Fruit fly (Drosophila melanogaster) whole organism, prepupa: Measurements from ENCODE around the gene Non3.

ENCODE experiments used
- Blimp-1 ChIP-seq: fragments of 200-800 bp; sonication (Bioruptor generic); optimal IDR thresholded peaks from 3 replicates; lab custom pipeline; 2017; ENCODE audit warnings: missing biosample characterization, missing genetic modification characterization, mild to moderate bottlenecking, moderate library complexity, missing genetic modification reagents
- CG10631 ChIP-seq: fragments of 200-800 bp; sonication (Bioruptor generic); optimal IDR thresholded peaks from 2 replicates; lab custom pipeline; 2016; ENCODE audit warnings: missing biosample characterization, missing genetic modification characterization
- CG10669 ChIP-seq: fragments of 200-800 bp; sonication (Bioruptor generic); optimal IDR thresholded peaks from 3 replicates; lab custom pipeline; 2018; ENCODE audit warnings: missing biosample characterization, mild to moderate bottlenecking, missing genetic modification characterization, moderate library complexity
- CG11294 ChIP-seq: fragments of 200-800 bp; sonication (Bioruptor generic); IDR thresholded peaks from 2 replicates; pipeline ENCODE4 v1.3.6; 2022; ENCODE audit warnings: missing biosample characterization, missing genetic modification characterization
- CG11762 ChIP-seq: fragments of 200-800 bp; sonication (Bioruptor generic); optimal IDR thresholded peaks from 3 replicates; lab custom pipeline; 2016; ENCODE audit warnings: missing biosample characterization, missing genetic modification characterization; ENCODE audit not compliant: insufficient read depth
- CG15336 ChIP-seq: fragments of 200-800 bp; sonication (Bioruptor generic); IDR thresholded peaks from 2 replicates; pipeline ENCODE4 v1.3.6; 2022; ENCODE audit warnings: missing biosample characterization, missing genetic modification characterization
- CG1621 ChIP-seq: fragments of 200-800 bp; sonication (Bioruptor generic); optimal IDR thresholded peaks from 3 replicates; lab custom pipeline; 2018; ENCODE audit warnings: missing biosample characterization, mild to moderate bottlenecking, missing genetic modification characterization
- CG16779 ChIP-seq: fragments of 200-800 bp; sonication (Bioruptor generic); optimal IDR thresholded peaks from 3 replicates; lab custom pipeline; 2017; ENCODE audit warnings: missing biosample characterization, mild to moderate bottlenecking, missing genetic modification characterization
- CG31627 ChIP-seq: fragments of 200-800 bp; sonication (Bioruptor generic); optimal IDR thresholded peaks from 3 replicates; lab custom pipeline; 2016; ENCODE audit warnings: missing biosample characterization, missing genetic modification characterization
- CG32006 ChIP-seq: fragments of 200-800 bp; sonication (Bioruptor generic); optimal IDR thresholded peaks from 3 replicates; lab custom pipeline; 2017; ENCODE audit warnings: missing biosample characterization, mild to moderate bottlenecking, missing genetic modification characterization
- CG34406 ChIP-seq: fragments of 200-800 bp; sonication (Bioruptor generic); optimal IDR thresholded peaks from 3 replicates; lab custom pipeline; 2016; ENCODE audit warnings: missing biosample characterization, missing genetic modification characterization
- CG3919 ChIP-seq: fragments of 200-800 bp; sonication (Bioruptor generic); optimal IDR thresholded peaks from 3 replicates; lab custom pipeline; 2016; ENCODE audit warnings: missing biosample characterization, missing genetic modification characterization
- CG6163 ChIP-seq: fragments of 200-800 bp; sonication (Bioruptor generic); IDR thresholded peaks from 3 replicates; pipeline ENCODE4 v1.3.6; 2022; ENCODE audit warnings: missing biosample characterization, missing genetic modification characterization
- CG6276 ChIP-seq: fragments of 200-800 bp; sonication (Bioruptor generic); optimal IDR thresholded peaks from 2 replicates; lab custom pipeline; 2017; ENCODE audit warnings: missing biosample characterization, mild to moderate bottlenecking, missing genetic modification characterization
- CG6792 ChIP-seq: fragments of 200-800 bp; sonication (Bioruptor generic); optimal IDR thresholded peaks from 3 replicates; lab custom pipeline; 2016; ENCODE audit warnings: missing biosample characterization, missing genetic modification characterization
- CG6808 ChIP-seq: fragments of 200-800 bp; sonication (Bioruptor generic); optimal IDR thresholded peaks from 3 replicates; lab custom pipeline; 2017; ENCODE audit warnings: missing biosample characterization, missing genetic modification characterization, mild to moderate bottlenecking, moderate library complexity, missing genetic modification reagents
- CG6854 ChIP-seq: fragments of 200-800 bp; sonication (Bioruptor generic); optimal IDR thresholded peaks from 2 replicates; lab custom pipeline; 2017; ENCODE audit warnings: missing biosample characterization, mild to moderate bottlenecking, missing genetic modification characterization
- CG7368 ChIP-seq: fragments of 200-800 bp; sonication (Bioruptor generic); optimal IDR thresholded peaks from 3 replicates; lab custom pipeline; 2016; ENCODE audit warnings: missing biosample characterization, missing genetic modification characterization
- CG8119 ChIP-seq: fragments of 200-800 bp; sonication (Bioruptor generic); IDR thresholded peaks from 3 replicates; pipeline ENCODE4 v1.3.6; 2022; ENCODE audit warnings: missing biosample characterization, missing genetic modification characterization
- CG8632 ChIP-seq: fragments of 200-800 bp; sonication (Bioruptor generic); optimal IDR thresholded peaks from 3 replicates; lab custom pipeline; 2016; ENCODE audit warnings: missing biosample characterization, missing genetic modification characterization
- CG9139 ChIP-seq: fragments of 200-800 bp; sonication (Bioruptor generic); optimal IDR thresholded peaks from 3 replicates; lab custom pipeline; 2017; ENCODE audit warnings: missing biosample characterization, mild to moderate bottlenecking, missing genetic modification characterization
- Eip75B ChIP-seq: fragments of 200-800 bp; sonication (Bioruptor generic); optimal IDR thresholded peaks from 3 replicates; lab custom pipeline; 2016; ENCODE audit warnings: missing biosample characterization, missing genetic modification characterization
- Eip93F ChIP-seq: fragments of 200-800 bp; sonication (Bioruptor generic); optimal IDR thresholded peaks from 2 replicates; lab custom pipeline; 2016; ENCODE audit warnings: missing biosample characterization, mild to moderate bottlenecking, missing genetic modification characterization
- Ets21C ChIP-seq: fragments of 200-800 bp; sonication (Bioruptor generic); optimal IDR thresholded peaks from 3 replicates; lab custom pipeline; 2016; ENCODE audit warnings: missing biosample characterization, missing genetic modification characterization
- Ets96B ChIP-seq: fragments of 200-800 bp; optimal IDR thresholded peaks from 2 replicates; lab custom pipeline; 2019; ENCODE audit warnings: missing biosample characterization, mild to moderate bottlenecking, missing genetic modification characterization, moderate library complexity
- Gug ChIP-seq: fragments of 200-800 bp; sonication (Bioruptor generic); IDR thresholded peaks from 2 replicates; pipeline ENCODE4 v1.3.6; 2022; ENCODE audit warnings: missing biosample characterization, missing genetic modification characterization
- Hr38 ChIP-seq: sonication (Bioruptor generic); optimal IDR thresholded peaks from 2 replicates; lab custom pipeline; 2016; ENCODE audit warnings: missing biosample characterization, missing genetic modification characterization
- Hr39 ChIP-seq: fragments of 200-800 bp; sonication (Bioruptor generic); optimal IDR thresholded peaks from 2 replicates; lab custom pipeline; 2016; ENCODE audit warnings: missing biosample characterization, missing genetic modification characterization
- Hr4 ChIP-seq: fragments of 200-800 bp; sonication (Bioruptor generic); optimal IDR thresholded peaks from 3 replicates; lab custom pipeline; 2016; ENCODE audit warnings: missing biosample characterization, missing genetic modification characterization
- Lpt ChIP-seq: fragments of 200-800 bp; sonication (Bioruptor generic); optimal IDR thresholded peaks from 3 replicates; lab custom pipeline; 2016; ENCODE audit warnings: missing biosample characterization, missing genetic modification characterization
- Met ChIP-seq: fragments of 200-800 bp; sonication (Bioruptor generic); optimal IDR thresholded peaks from 3 replicates; lab custom pipeline; 2016; ENCODE audit warnings: missing biosample characterization, missing genetic modification characterization
- OdsH ChIP-seq: fragments of 200-800 bp; sonication (Bioruptor generic); optimal IDR thresholded peaks from 3 replicates; lab custom pipeline; 2016; ENCODE audit warnings: missing biosample characterization, missing genetic modification characterization
- Smox ChIP-seq: fragments of 200-800 bp; sonication (Bioruptor generic); optimal IDR thresholded peaks from 3 replicates; lab custom pipeline; 2016; ENCODE audit warnings: missing biosample characterization, missing genetic modification characterization
- Sox102F ChIP-seq: fragments of 200-800 bp; sonication (Bioruptor generic); optimal IDR thresholded peaks from 2 replicates; lab custom pipeline; 2016; ENCODE audit warnings: missing biosample characterization, mild to moderate bottlenecking, missing genetic modification characterization
- Sox14 ChIP-seq: fragments of 200-800 bp; sonication (Bioruptor generic); optimal IDR thresholded peaks from 3 replicates; lab custom pipeline; 2016; ENCODE audit warnings: missing biosample characterization, missing genetic modification characterization
- Sox15 ChIP-seq: fragments of 200-800 bp; sonication (Bioruptor generic); optimal IDR thresholded peaks from 3 replicates; lab custom pipeline; 2016; ENCODE audit warnings: missing biosample characterization, missing genetic modification characterization
- acj6 ChIP-seq: fragments of 200-800 bp; sonication (Bioruptor generic); optimal IDR thresholded peaks from 3 replicates; lab custom pipeline; 2016; ENCODE audit warnings: missing biosample characterization, missing genetic modification characterization
- cyc ChIP-seq: fragments of 200-800 bp; sonication (Bioruptor generic); optimal IDR thresholded peaks from 3 replicates; lab custom pipeline; 2016; ENCODE audit warnings: missing biosample characterization, missing genetic modification characterization
- dac ChIP-seq: fragments of 200-800 bp; sonication (Bioruptor generic); optimal IDR thresholded peaks from 2 replicates; lab custom pipeline; 2017; ENCODE audit warnings: missing biosample characterization, mild to moderate bottlenecking, missing genetic modification characterization
- dsx ChIP-seq: fragments of 200-800 bp; optimal IDR thresholded peaks from 3 replicates; lab custom pipeline; 2019; ENCODE audit warnings: missing biosample characterization, mild to moderate bottlenecking, missing genetic modification characterization, moderate library complexity; ENCODE audit not compliant: poor library complexity, severe bottlenecking
- eg ChIP-seq: fragments of 200-800 bp; sonication (Bioruptor generic); IDR thresholded peaks from 3 replicates; pipeline ENCODE4 v1.3.6; 2022; ENCODE audit warnings: missing biosample characterization, missing genetic modification characterization
- esn ChIP-seq: fragments of 200-800 bp; sonication (Bioruptor generic); optimal IDR thresholded peaks from 2 replicates; lab custom pipeline; 2016; ENCODE audit warnings: missing biosample characterization, mild to moderate bottlenecking, missing genetic modification characterization, moderate library complexity
- fd85E ChIP-seq: fragments of 200-800 bp; sonication (Bioruptor generic); optimal IDR thresholded peaks from 3 replicates; lab custom pipeline; 2016; ENCODE audit warnings: missing biosample characterization, missing genetic modification characterization
- fkh ChIP-seq: fragments of 200-800 bp; sonication (Bioruptor generic); optimal IDR thresholded peaks from 3 replicates; lab custom pipeline; 2017; ENCODE audit warnings: missing biosample characterization, mild to moderate bottlenecking, missing genetic modification characterization, moderate library complexity
- lz ChIP-seq: fragments of 200-800 bp; sonication (Bioruptor generic); optimal IDR thresholded peaks from 3 replicates; lab custom pipeline; 2016; ENCODE audit warnings: missing biosample characterization, missing genetic modification characterization
- net ChIP-seq: fragments of 200-800 bp; sonication (Bioruptor generic); optimal IDR thresholded peaks from 3 replicates; lab custom pipeline; 2016; ENCODE audit warnings: missing biosample characterization, missing genetic modification characterization
- pdm3 ChIP-seq: fragments of 200-800 bp; sonication (Bioruptor generic); optimal IDR thresholded peaks from 3 replicates; lab custom pipeline; 2016; ENCODE audit warnings: missing biosample characterization, missing genetic modification characterization
- salr ChIP-seq, 2 experiments: fragments of 200-800 bp; sonication (Bioruptor generic); optimal IDR thresholded peaks; 3 replicates each; lab custom pipeline; 2016 to 2018; ENCODE audit warnings: missing biosample characterization in 2 of 2, missing genetic modification characterization in 2 of 2, mild to moderate bottlenecking in 1 of 2
- spab ChIP-seq: fragments of 200-800 bp; sonication (Bioruptor generic); optimal IDR thresholded peaks from 2 replicates; lab custom pipeline; 2017; ENCODE audit warnings: missing biosample characterization, mild to moderate bottlenecking, missing genetic modification characterization, missing genetic modification reagents
- ss ChIP-seq, 2 experiments: fragments of 200-800 bp; sonication (Bioruptor generic); optimal IDR thresholded peaks; 2 replicates in 1 of 2; 3 replicates in 1 of 2; lab custom pipeline; 2017 to 2018; ENCODE audit warnings: mild to moderate bottlenecking in 2 of 2, missing biosample characterization in 2 of 2, missing genetic modification characterization in 2 of 2, moderate library complexity in 1 of 2
- svp ChIP-seq: fragments of 200-800 bp; sonication (Bioruptor generic); peaks from one replicate; lab custom pipeline; 2016; ENCODE audit warnings: missing biosample characterization, missing genetic modification characterization
- vri ChIP-seq: fragments of 200-800 bp; sonication (Bioruptor generic); optimal IDR thresholded peaks from 3 replicates; lab custom pipeline; 2016; ENCODE audit warnings: missing biosample characterization, mild to moderate bottlenecking, missing genetic modification characterization

The Non3 gene

dm6 chr3R:18198518-18199118 lies 24.9 kb upstream of the Non3 start:
- TF ChIP-seq fd85E (GFP tag; lab: Kevin White, UChicago) (peak; percentile 53), cyc (GFP tag; lab: Kevin White, UChicago) (no peak), CG3919 (GFP tag; lab: Kevin White, UChicago) (no peak), pdm3 (GFP tag; lab: Kevin White, UChicago) (peak; percentile 5), Ets21C (GFP tag; lab: Kevin White, UChicago) (no peak), salr (GFP tag; optimal IDR thresholded peaks at IDR 0.05; lab: Kevin White, UChicago) (no peak), CG7368 (GFP tag; lab: Kevin White, UChicago) (no peak), Gug (GFP tag; lab: Robert Waterston, UW) (no peak), Sox15 (GFP tag; lab: Kevin White, UChicago) (no peak), fkh (peak; percentile 97), CG8632 (GFP tag; lab: Kevin White, UChicago) (peak; percentile 45), CG16779 (peak; percentile 38), OdsH (GFP tag; lab: Kevin White, UChicago) (no peak), esn (peak; percentile 48), vri (GFP tag; lab: Kevin White, UChicago) (peak; percentile 80), dsx (GFP tag; lab: Kevin White, UChicago) (peak; percentile 57), Hr39 (GFP tag; lab: Kevin White, UChicago) (no peak), CG6163 (GFP tag; lab: Robert Waterston, UW) (no peak), CG6808 (GFP tag; lab: Kevin White, UChicago) (peak; percentile 21), CG6276 (GFP tag; lab: Kevin White, UChicago) (peak; percentile 96), Ets96B (tag; lab: Kevin White, UChicago) (no peak), Smox (GFP tag; lab: Kevin White, UChicago) (no peak), spab (GFP tag; lab: Kevin White, UChicago) (peak; percentile 41), CG10631 (GFP tag; lab: Kevin White, UChicago) (no peak), net (GFP tag; lab: Kevin White, UChicago) (no peak), Met (GFP tag; lab: Kevin White, UChicago) (peak; percentile 44), ss (GFP tag; optimal IDR thresholded peaks at IDR 0.05; lab: Kevin White, UChicago) (peak; percentile 24 to 43), lz (GFP tag; lab: Kevin White, UChicago) (no peak), CG31627 (GFP tag; lab: Kevin White, UChicago) (no peak), CG15336 (GFP tag; lab: Robert Waterston, UW) (no peak), Sox102F (GFP tag; lab: Kevin White, UChicago) (peak; percentile 56), CG6854 (GFP tag; lab: Kevin White, UChicago) (peak; percentile 42), CG11762 (GFP tag; lab: Kevin White, UChicago) (peak; percentile 27), CG11294 (no peak), svp (peak; percentile 55), CG32006 (GFP tag; lab: Kevin White, UChicago) (peak; percentile 23), CG8119 (GFP tag; lab: Robert Waterston, UW) (no peak), dac (GFP tag; lab: Kevin White, UChicago) (no peak), CG34406 (peak; percentile 41), Hr38 (GFP tag; lab: Kevin White, UChicago) (no peak), Eip75B (GFP tag; lab: Kevin White, UChicago) (peak; percentile 40), eg (GFP tag; lab: Robert Waterston, UW) (no peak), CG9139 (GFP tag; lab: Kevin White, UChicago) (peak; percentile 37), Lpt (GFP tag; lab: Kevin White, UChicago) (no peak), acj6 (GFP tag; lab: Kevin White, UChicago) (no peak), Sox14 (peak; percentile 6), Eip93F (no peak), Hr4 (peak; percentile 23), CG10669 (no peak), CG6792 (GFP tag; lab: Kevin White, UChicago) (peak; percentile 39), CG1621 (tag; lab: Kevin White, UChicago) (peak; percentile 50), Blimp-1 (no peak)
